Worm (Caenorhabditis elegans) whole organism, L2 larva: ENCODE data around the gene C17C3.11.

Source experiments
- C34F6.9 ChIP-seq: fragments of 150-350 bp; optimal IDR thresholded peaks from 2 replicates; lab custom pipeline; 2014; ENCODE audit warnings: missing biosample characterization, missing genetic modification characterization
- F13H6.1 ChIP-seq: sonication (generic microtip); optimal IDR thresholded peaks from 2 replicates; lab custom pipeline; 2016; ENCODE audit warnings: missing genetic modification characterization, missing compliant biosample characterization
- alr-1 ChIP-seq: fragments of 150-350 bp; optimal IDR thresholded peaks from 2 replicates; lab custom pipeline; 2014; ENCODE audit warnings: missing biosample characterization, missing genetic modification characterization
- ama-1 ChIP-seq: fragments of 150-350 bp; optimal IDR thresholded peaks from 2 replicates; lab custom pipeline; 2018; ENCODE audit warnings: inconsistent platforms
- blmp-1 ChIP-seq: sonication (generic microtip); optimal IDR thresholded peaks from 2 replicates; lab custom pipeline; 2017; ENCODE audit warnings: missing genetic modification characterization, mild to moderate bottlenecking, missing compliant biosample characterization, antibody characterized with exemption, moderate library complexity; ENCODE audit not compliant: insufficient read depth
- ceh-16 ChIP-seq: fragments of 150-350 bp; optimal IDR thresholded peaks from 2 replicates; lab custom pipeline; 2014; ENCODE audit warnings: missing biosample characterization, missing genetic modification characterization
- ceh-82 ChIP-seq: fragments of 150-350 bp; optimal IDR thresholded peaks from 2 replicates; lab custom pipeline; 2014; ENCODE audit warnings: missing biosample characterization, missing genetic modification characterization
- crh-2 ChIP-seq: sonication (generic microtip); optimal IDR thresholded peaks from 2 replicates; lab custom pipeline; 2017; ENCODE audit warnings: missing biosample characterization, missing genetic modification characterization
- dmd-4 ChIP-seq: sonication (generic microtip); optimal IDR thresholded peaks from 2 replicates; lab custom pipeline; 2017; ENCODE audit warnings: missing biosample characterization, missing genetic modification characterization
- elt-3 ChIP-seq: sonication (generic microtip); optimal IDR thresholded peaks from 2 replicates; lab custom pipeline; 2017; ENCODE audit warnings: missing biosample characterization, missing genetic modification characterization
- fos-1 ChIP-seq: fragments of 150-350 bp; optimal IDR thresholded peaks from 2 replicates; lab custom pipeline; 2014; ENCODE audit warnings: missing biosample characterization, missing genetic modification characterization
- gmeb-1 ChIP-seq: fragments of 150-350 bp; optimal IDR thresholded peaks from 2 replicates; lab custom pipeline; 2014; ENCODE audit warnings: missing biosample characterization, missing genetic modification characterization
- lin-11 ChIP-seq: fragments of 150-350 bp; sonication (generic microtip); optimal IDR thresholded peaks from 2 replicates; lab custom pipeline; 2014; ENCODE audit warnings: missing biosample characterization, missing genetic modification characterization, inconsistent platforms, mixed read lengths
- lin-13 ChIP-seq: fragments of 150-350 bp; optimal IDR thresholded peaks from 2 replicates; lab custom pipeline; 2014; ENCODE audit warnings: missing biosample characterization, missing genetic modification reagents, missing genetic modification characterization
- lsy-2 ChIP-seq, 2 experiments: fragments of 150-350 bp in 1 of 2; sonication (generic microtip) in 1 of 2; optimal IDR thresholded peaks; 2 replicates each; lab custom pipeline; 2014 to 2017; ENCODE audit warnings: missing biosample characterization in 2 of 2, missing genetic modification characterization in 2 of 2
- mab-5 ChIP-seq: fragments of 150-350 bp; optimal IDR thresholded peaks from 2 replicates; lab custom pipeline; 2014; ENCODE audit warnings: missing biosample characterization, missing genetic modification characterization
- mbf-1 ChIP-seq: sonication (generic microtip); optimal IDR thresholded peaks from 2 replicates; lab custom pipeline; 2017; ENCODE audit warnings: missing biosample characterization, missing genetic modification characterization
- nhr-10 ChIP-seq: sonication (generic microtip); optimal IDR thresholded peaks from 2 replicates; lab custom pipeline; 2017; ENCODE audit warnings: missing biosample characterization, missing genetic modification characterization
- nhr-11 ChIP-seq: fragments of 150-350 bp; optimal IDR thresholded peaks from 2 replicates; lab custom pipeline; 2014; ENCODE audit warnings: missing biosample characterization, missing genetic modification characterization
- nhr-12 ChIP-seq: fragments of 150-350 bp; optimal IDR thresholded peaks from 2 replicates; lab custom pipeline; 2014; ENCODE audit warnings: missing biosample characterization, missing genetic modification characterization
- nhr-129 ChIP-seq: fragments of 150-350 bp; optimal IDR thresholded peaks from 2 replicates; lab custom pipeline; 2014; ENCODE audit warnings: missing biosample characterization, missing genetic modification characterization
- nhr-21 ChIP-seq: fragments of 150-350 bp; optimal IDR thresholded peaks from 2 replicates; lab custom pipeline; 2014; ENCODE audit warnings: missing biosample characterization, missing genetic modification characterization
- nhr-23 ChIP-seq: fragments of 150-350 bp; optimal IDR thresholded peaks from 2 replicates; lab custom pipeline; 2014; ENCODE audit warnings: missing biosample characterization, missing genetic modification reagents, missing genetic modification characterization
- nhr-25 ChIP-seq: fragments of 150-350 bp; sonication (generic microtip); optimal IDR thresholded peaks from 3 replicates; lab custom pipeline; 2014; ENCODE audit warnings: missing biosample characterization, missing genetic modification characterization
- nhr-6 ChIP-seq: fragments of 150-350 bp; optimal IDR thresholded peaks from 2 replicates; lab custom pipeline; 2014; ENCODE audit warnings: missing biosample characterization, missing genetic modification characterization
- nhr-77 ChIP-seq: fragments of 150-350 bp; optimal IDR thresholded peaks from 2 replicates; lab custom pipeline; 2014; ENCODE audit warnings: missing biosample characterization, missing genetic modification characterization
- peb-1 ChIP-seq: fragments of 150-350 bp; optimal IDR thresholded peaks from 2 replicates; lab custom pipeline; 2014; ENCODE audit warnings: missing biosample characterization, missing genetic modification characterization
- sem-4 ChIP-seq: fragments of 150-350 bp; optimal IDR thresholded peaks from 2 replicates; lab custom pipeline; 2014; ENCODE audit warnings: missing biosample characterization, missing genetic modification reagents, missing genetic modification characterization
- skn-1 ChIP-seq: sonication (generic microtip); optimal IDR thresholded peaks from 2 replicates; lab custom pipeline; 2017; ENCODE audit warnings: missing biosample characterization, missing genetic modification characterization
- sma-3 ChIP-seq: sonication (generic microtip); optimal IDR thresholded peaks from 2 replicates; lab custom pipeline; 2016; ENCODE audit warnings: missing genetic modification reagents, missing genetic modification characterization, missing compliant biosample characterization
- sma-9 ChIP-seq, 2 experiments: fragments of 150-350 bp in 1 of 2; sonication (generic microtip) in 1 of 2; optimal IDR thresholded peaks; 2 replicates each; lab custom pipeline; 2014 to 2016; ENCODE audit warnings: missing genetic modification characterization in 2 of 2, mild to moderate bottlenecking in 1 of 2, missing biosample characterization in 1 of 2, missing compliant biosample characterization in 1 of 2, missing genetic modification reagents in 1 of 2, moderate library complexity in 1 of 2
- snpc-4 ChIP-seq: fragments of 150-350 bp; optimal IDR thresholded peaks from 2 replicates; lab custom pipeline; 2014; ENCODE audit warnings: missing biosample characterization, missing genetic modification characterization
- unc-39 ChIP-seq: fragments of 150-350 bp; optimal IDR thresholded peaks from 2 replicates; lab custom pipeline; 2014; ENCODE audit warnings: missing biosample characterization, missing genetic modification characterization
- unc-55 ChIP-seq: fragments of 150-350 bp; sonication (generic microtip); optimal IDR thresholded peaks from 3 replicates; lab custom pipeline; 2014; ENCODE audit warnings: missing biosample characterization, missing genetic modification reagents, missing genetic modification characterization
- zag-1 ChIP-seq: fragments of 150-350 bp; optimal IDR thresholded peaks from 2 replicates; lab custom pipeline; 2014; ENCODE audit warnings: missing biosample characterization, missing genetic modification characterization
- ztf-1 ChIP-seq: fragments of 200-800 bp; sonication (Bioruptor generic); conservative IDR thresholded peaks from 2 replicates; pipeline ENCODE4 v1.3.6; 2022; ENCODE audit warnings: missing genetic modification characterization, missing compliant biosample characterization

The C17C3.11 gene

DNA sequence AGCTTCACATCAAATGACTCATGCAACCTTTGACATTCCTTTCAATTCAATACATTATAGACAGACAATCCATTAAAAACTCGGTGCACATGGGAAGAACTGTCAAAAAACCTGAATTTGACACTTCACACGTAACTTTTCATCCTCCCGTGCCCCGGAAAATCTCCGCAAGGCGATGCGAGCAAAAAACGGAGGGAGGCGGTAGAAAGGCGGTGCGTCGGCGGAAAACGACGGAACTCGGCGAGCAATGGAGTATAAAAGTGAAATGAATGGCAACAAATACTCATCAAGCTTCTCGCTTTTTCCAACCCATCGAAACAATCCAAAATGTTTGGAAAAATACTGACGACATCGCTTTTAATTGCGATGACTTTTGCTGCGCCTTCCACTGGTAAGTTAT, 40.4 kb downstream of the C17C3.11 start, which contains the start of gene T25E4.1:
TSS of gene T25E4.1 (plus strand) at position 301 of the 400 bp plus-strand sequence.
- TF ChIP-seq nhr-129 (no peak), nhr-12 (tag; lab: Kevin White, UChicago) (no peak), zag-1 (no peak), nhr-23 (tag; lab: Kevin White, UChicago) (no peak), mbf-1 (tag; lab: Kevin White, UChicago) (no peak), dmd-4 (no peak), blmp-1 (tag; lab: Kevin White, UChicago) (no peak), mab-5 (no peak), nhr-11 (no peak), F13H6.1 (tag; lab: Kevin White, UChicago) (no peak), skn-1 (no peak), nhr-77 (tag; lab: Kevin White, UChicago) (no peak), sma-9 (GFP tag; optimal IDR thresholded peaks at IDR 0.05; lab: Kevin White, UChicago) (no peak), sma-9 (tag; optimal IDR thresholded peaks at IDR 0.05; lab: Kevin White, UChicago) (no peak), snpc-4 (tag; lab: Kevin White, UChicago) (no peak), unc-55 (GFP tag; lab: Kevin White, UChicago) (no peak), lin-11 (tag; lab: Kevin White, UChicago) (no peak), ama-1 (lab: Kevin White, UChicago) (no peak), lsy-2 (tag; optimal IDR thresholded peaks at IDR 0.05; lab: Kevin White, UChicago) (no peak), ztf-1 (GFP tag; lab: Robert Waterston, UW) (no peak)

DNA sequence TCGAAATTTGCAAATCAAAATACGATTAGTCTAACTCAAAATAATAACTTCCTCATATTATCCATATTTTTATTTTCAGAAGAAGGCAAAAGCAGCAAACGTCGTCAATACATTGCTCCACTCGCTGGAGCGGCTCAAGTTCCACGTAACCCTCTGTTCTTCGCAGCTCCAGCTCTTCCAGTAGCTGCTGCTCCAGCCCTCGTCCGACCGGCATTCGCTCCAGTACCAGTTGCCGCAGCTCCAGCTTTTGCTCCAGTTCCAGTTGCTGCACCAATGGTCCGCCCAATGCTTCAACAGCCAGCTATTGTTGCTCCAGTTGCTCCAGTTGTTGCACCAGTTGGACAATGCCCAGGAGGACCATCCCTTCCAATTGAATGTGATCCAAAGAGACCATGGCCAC, 41.1 kb downstream of the C17C3.11 start:
- TF ChIP-seq lin-13 (no peak), nhr-25 (tag; lab: Kevin White, UChicago) (no peak), sem-4 (tag; lab: Kevin White, UChicago) (no peak), skn-1 (no peak), gmeb-1 (tag; lab: Kevin White, UChicago) (no peak), fos-1 (tag; lab: Kevin White, UChicago) (no peak), ceh-16 (tag; lab: Kevin White, UChicago) (no peak), sma-9 (GFP tag; optimal IDR thresholded peaks at IDR 0.05; lab: Kevin White, UChicago) (no peak), sma-9 (tag; optimal IDR thresholded peaks at IDR 0.05; lab: Kevin White, UChicago) (no peak), C34F6.9 (no peak), nhr-6 (tag; lab: Kevin White, UChicago) (no peak), ztf-1 (GFP tag; lab: Robert Waterston, UW) (no peak), nhr-10 (tag; lab: Kevin White, UChicago) (no peak), nhr-21 (tag; lab: Kevin White, UChicago) (no peak)

DNA sequence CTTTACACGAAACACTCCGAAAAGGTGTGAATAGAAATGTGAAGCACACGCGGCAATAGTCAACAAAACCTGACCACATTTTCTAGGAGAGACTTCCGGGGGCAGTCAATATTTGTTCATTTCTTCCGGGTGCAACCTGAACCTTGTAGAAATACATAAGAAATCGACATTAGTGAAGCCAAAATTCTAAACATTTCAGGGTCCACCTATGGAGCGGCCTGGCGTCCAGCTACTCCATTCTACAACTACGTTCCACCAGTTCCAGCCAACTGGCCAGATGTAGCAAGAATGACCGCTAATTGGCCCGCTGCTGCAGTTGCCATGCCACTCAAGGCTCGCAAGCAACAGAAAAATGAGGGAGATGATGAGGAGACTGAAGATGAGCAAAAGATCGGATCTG, 41.6 kb downstream of the C17C3.11 start:
- TF ChIP-seq zag-1 (no peak), ceh-16 (tag; lab: Kevin White, UChicago) (no peak), nhr-11 (no peak), nhr-77 (tag; lab: Kevin White, UChicago) (no peak), snpc-4 (tag; lab: Kevin White, UChicago) (no peak), ceh-82 (tag; lab: Kevin White, UChicago) (no peak), sma-3 (GFP tag; lab: Kevin White, UChicago) (no peak), peb-1 (no peak), crh-2 (tag; lab: Kevin White, UChicago) (no peak), F13H6.1 (tag; lab: Kevin White, UChicago) (no peak)
- TF ChIP-seq, all 48 proteins: peak for 0

DNA sequence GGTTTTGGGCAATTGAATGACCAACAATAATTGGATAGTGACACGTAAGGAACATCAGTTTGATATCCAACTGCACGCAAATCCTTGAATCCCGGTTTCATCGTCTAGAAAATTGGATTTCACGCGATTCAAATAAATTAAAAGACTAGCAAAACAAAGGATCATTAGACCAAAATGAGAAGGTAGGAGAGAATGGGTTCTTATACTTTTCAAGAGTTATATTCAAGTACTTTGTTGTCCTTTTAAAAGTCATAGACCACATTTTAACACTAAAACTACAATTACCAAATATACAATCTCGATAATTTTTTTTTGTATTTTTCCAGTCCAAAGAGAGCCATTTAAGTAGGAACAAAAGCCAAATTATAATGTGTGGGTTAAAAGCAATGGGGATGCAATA, 44.7 kb downstream of the C17C3.11 start, which contains the start of gene T25E4.2:
TSS of gene T25E4.2 (minus strand) at position 101 of the 400 bp plus-strand sequence.
- TF ChIP-seq peb-1, result no peak
- no peak for TF ChIP-seq unc-39 (tag; lab: Kevin White, UChicago)
- no peak for TF ChIP-seq ztf-1 (GFP tag; lab: Robert Waterston, UW)
- TF ChIP-seq unc-55 (GFP tag; lab: Kevin White, UChicago), result no peak
- no peak for TF ChIP-seq blmp-1 (tag; lab: Kevin White, UChicago)
- no peak for TF ChIP-seq lin-13
- no peak for TF ChIP-seq alr-1
- TF ChIP-seq sem-4 (tag; lab: Kevin White, UChicago), result no peak
- TF ChIP-seq crh-2 (tag; lab: Kevin White, UChicago), result no peak
- TF ChIP-seq ama-1 (lab: Kevin White, UChicago), result no peak
- no peak for TF ChIP-seq C34F6.9
- TF ChIP-seq fos-1 (tag; lab: Kevin White, UChicago), result no peak
- no peak for TF ChIP-seq gmeb-1 (tag; lab: Kevin White, UChicago)
- no peak for TF ChIP-seq nhr-10 (tag; lab: Kevin White, UChicago)
- TF ChIP-seq sma-9 (GFP tag; optimal IDR thresholded peaks at IDR 0.05; lab: Kevin White, UChicago), result no peak
- TF ChIP-seq sma-9 (tag; optimal IDR thresholded peaks at IDR 0.05; lab: Kevin White, UChicago), result no peak
- TF ChIP-seq nhr-129, result no peak
- no peak for TF ChIP-seq elt-3 (tag; lab: Kevin White, UChicago)
- TF ChIP-seq mab-5, result no peak
- no peak for TF ChIP-seq snpc-4 (tag; lab: Kevin White, UChicago)
